Worm (Caenorhabditis elegans) whole organism, L1 larva: ENCODE measurements around the gene Y47D7A.18.
A peak's percentile ranks its signal among the peaks of the same experiment; 100 is the strongest.

Source experiments
- C16A3.4 ChIP-seq: fragments of 150-350 bp; optimal IDR thresholded peaks from 2 replicates; lab custom pipeline; 2014; ENCODE audit warnings: missing biosample characterization, missing genetic modification characterization
- C34B4.2 ChIP-seq: sonication (generic microtip); optimal IDR thresholded peaks from 2 replicates; lab custom pipeline; 2017; ENCODE audit warnings: mild to moderate bottlenecking, missing genetic modification characterization, missing compliant biosample characterization
- Y116A8C.19 ChIP-seq: sonication (generic microtip); optimal IDR thresholded peaks from 2 replicates; lab custom pipeline; 2016; ENCODE audit warnings: missing compliant biosample characterization, missing genetic modification characterization, borderline replicate concordance
- alr-1 ChIP-seq: fragments of 200-800 bp; sonication (Bioruptor generic); optimal IDR thresholded peaks from 2 replicates; lab custom pipeline; 2018; ENCODE audit warnings: borderline replicate concordance, mild to moderate bottlenecking, missing genetic modification characterization, missing compliant biosample characterization
- aly-2 ChIP-seq: fragments of 150-350 bp; optimal IDR thresholded peaks from 2 replicates; lab custom pipeline; 2014; ENCODE audit warnings: missing biosample characterization, missing genetic modification characterization
- ama-1 ChIP-seq: fragments of 150-350 bp; optimal IDR thresholded peaks from 2 replicates; lab custom pipeline; 2014
- ceh-82 ChIP-seq, 3 experiments: fragments of 150-350 bp in 1 of 3; sonication (generic microtip) in 2 of 3; optimal IDR thresholded peaks; 2 replicates each; lab custom pipeline; 2014 to 2017; ENCODE audit warnings: missing biosample characterization in 3 of 3, missing genetic modification characterization in 3 of 3
- ces-1 ChIP-seq: fragments of 150-350 bp; optimal IDR thresholded peaks from 2 replicates; lab custom pipeline; 2014; ENCODE audit warnings: missing biosample characterization, missing genetic modification reagents, missing genetic modification characterization
- efl-1 ChIP-seq, 4 experiments: fragments of 150-350 bp; optimal IDR thresholded peaks in 3 of 4; peaks in 1 of 4; 1 replicate in 1 of 4; 2 replicates in 3 of 4; lab custom pipeline; 2014; ENCODE audit warnings: missing biosample characterization in 2 of 4, missing genetic modification characterization in 2 of 4, missing genetic modification reagents in 2 of 4
- efl-3 ChIP-seq: fragments of 200-800 bp; sonication (Bioruptor generic); optimal IDR thresholded peaks from 2 replicates; lab custom pipeline; 2018; ENCODE audit warnings: mild to moderate bottlenecking, missing genetic modification characterization, missing compliant biosample characterization
- egl-27 ChIP-seq, 2 experiments: fragments of 150-350 bp in 1 of 2; sonication (generic microtip); optimal IDR thresholded peaks; 3 replicates each; lab custom pipeline; 2017 to 2018; ENCODE audit warnings: missing biosample characterization in 2 of 2, missing genetic modification characterization in 2 of 2, missing genetic modification reagents in 2 of 2
- fos-1 ChIP-seq: fragments of 150-350 bp; optimal IDR thresholded peaks from 2 replicates; lab custom pipeline; 2014; ENCODE audit warnings: missing biosample characterization, missing genetic modification characterization
- grh-1 ChIP-seq: fragments of 200-800 bp; sonication (Bioruptor generic); IDR thresholded peaks from 2 replicates; pipeline ENCODE4 v1.3.6; 2022; ENCODE audit warnings: missing genetic modification reagents, missing genetic modification characterization, missing compliant biosample characterization
- hlh-4 ChIP-seq: sonication (generic microtip); optimal IDR thresholded peaks from 2 replicates; lab custom pipeline; 2016; ENCODE audit warnings: mild to moderate bottlenecking, missing genetic modification characterization, missing compliant biosample characterization
- isw-1 ChIP-seq: fragments of 200-800 bp; sonication (Bioruptor generic); IDR thresholded peaks from 2 replicates; pipeline ENCODE4 v1.3.6; 2022; ENCODE audit warnings: missing genetic modification characterization, missing compliant biosample characterization
- lir-3 ChIP-seq: sonication (generic microtip); optimal IDR thresholded peaks from 2 replicates; lab custom pipeline; 2016; ENCODE audit warnings: mild to moderate bottlenecking, missing genetic modification characterization, moderate library complexity, missing compliant biosample characterization; ENCODE audit not compliant: poor library complexity
- lsy-2 ChIP-seq, 2 experiments: fragments of 150-350 bp; optimal IDR thresholded peaks; 2 replicates each; lab custom pipeline; 2014; ENCODE audit warnings: missing biosample characterization in 2 of 2, missing genetic modification characterization in 2 of 2
- nhr-11 ChIP-seq: fragments of 150-350 bp; optimal IDR thresholded peaks from 2 replicates; lab custom pipeline; 2014; ENCODE audit warnings: missing biosample characterization, missing genetic modification characterization
- nhr-28 ChIP-seq: fragments of 150-350 bp; optimal IDR thresholded peaks from 2 replicates; lab custom pipeline; 2014; ENCODE audit warnings: missing biosample characterization, missing genetic modification characterization
- nhr-76 ChIP-seq: sonication (generic microtip); optimal IDR thresholded peaks from 2 replicates; lab custom pipeline; 2017; ENCODE audit warnings: missing biosample characterization, missing genetic modification characterization
- nhr-77 ChIP-seq: fragments of 150-350 bp; optimal IDR thresholded peaks from 2 replicates; lab custom pipeline; 2014; ENCODE audit warnings: missing biosample characterization, missing genetic modification characterization
- nhr-84 ChIP-seq: sonication (generic microtip); optimal IDR thresholded peaks from 2 replicates; lab custom pipeline; 2017; ENCODE audit warnings: missing biosample characterization, missing genetic modification characterization
- nhr-85 ChIP-seq: sonication (generic microtip); peaks from one replicate; lab custom pipeline; 2016; ENCODE audit warnings: missing genetic modification characterization, inconsistent platforms, missing compliant biosample characterization
- pag-3 ChIP-seq: sonication (generic microtip); optimal IDR thresholded peaks from 2 replicates; lab custom pipeline; 2017; ENCODE audit warnings: missing genetic modification characterization, mild to moderate bottlenecking, missing compliant biosample characterization, antibody characterized with exemption, borderline replicate concordance; ENCODE audit not compliant: insufficient read depth
- pax-3 ChIP-seq: fragments of 200-800 bp; sonication (Bioruptor generic); optimal IDR thresholded peaks from 2 replicates; lab custom pipeline; 2018; ENCODE audit warnings: mild to moderate bottlenecking, missing genetic modification characterization, moderate library complexity, missing compliant biosample characterization
- pqm-1 ChIP-seq: sonication (generic microtip); optimal IDR thresholded peaks from 3 replicates; lab custom pipeline; 2017; ENCODE audit warnings: missing biosample characterization, missing genetic modification characterization
- snu-23 ChIP-seq: sonication (generic microtip); optimal IDR thresholded peaks from 2 replicates; lab custom pipeline; 2016; ENCODE audit warnings: missing genetic modification characterization, missing compliant biosample characterization
- sox-4 ChIP-seq: sonication (generic microtip); optimal IDR thresholded peaks from 2 replicates; lab custom pipeline; 2016; ENCODE audit warnings: missing genetic modification characterization, missing compliant biosample characterization
- tbx-2 ChIP-seq: sonication (generic microtip); optimal IDR thresholded peaks from 2 replicates; lab custom pipeline; 2016; ENCODE audit warnings: missing genetic modification characterization, missing compliant biosample characterization
- unc-98 ChIP-seq: fragments of 200-800 bp; sonication (Bioruptor generic); IDR thresholded peaks from 2 replicates; pipeline ENCODE4 v1.3.6; 2022; ENCODE audit warnings: missing genetic modification characterization, missing compliant biosample characterization
- zag-1 ChIP-seq: fragments of 150-350 bp; optimal IDR thresholded peaks from 2 replicates; lab custom pipeline; 2014; ENCODE audit warnings: missing biosample characterization, missing genetic modification characterization
- zip-4 ChIP-seq: fragments of 200-800 bp; sonication (Bioruptor generic); optimal IDR thresholded peaks from 2 replicates; lab custom pipeline; 2018; ENCODE audit warnings: mild to moderate bottlenecking, missing genetic modification characterization, moderate library complexity, missing compliant biosample characterization
- ztf-4 ChIP-seq: fragments of 150-350 bp; optimal IDR thresholded peaks from 2 replicates; lab custom pipeline; 2014; ENCODE audit warnings: missing biosample characterization, missing genetic modification characterization

Y47D7A.18 gene

DNA sequence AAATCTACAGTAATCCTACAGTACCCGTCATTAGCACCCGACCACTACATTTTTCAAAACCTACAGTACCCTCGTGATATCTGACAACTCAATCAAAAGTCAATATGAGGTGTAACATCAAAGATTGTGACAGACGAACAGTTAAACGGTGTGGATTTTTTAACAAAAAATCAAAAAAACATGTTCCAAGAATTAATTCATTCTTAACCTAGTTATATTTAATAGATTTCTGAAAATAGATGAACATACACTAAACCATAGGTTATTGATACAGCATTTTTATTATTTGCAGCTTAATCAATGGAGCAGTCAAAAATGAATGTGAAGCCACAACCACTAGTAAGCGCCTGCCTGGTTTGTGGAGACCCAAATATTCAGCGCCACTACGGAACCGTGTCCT, 9.1 kb downstream of the Y47D7A.18 start, which contains the start of gene nhr-118:
nhr-118 (plus strand) TSS at position 301 of the 400 bp plus-strand sequence.
- no peak for TF ChIP-seq zip-4 (GFP tag; lab: Kevin White, UChicago)
- TF ChIP-seq ztf-4 (tag; lab: Kevin White, UChicago), result no peak
- no peak for TF ChIP-seq zag-1
- no peak for TF ChIP-seq nhr-77
- TF ChIP-seq pax-3 (tag; lab: Kevin White, UChicago), result no peak
- TF ChIP-seq nhr-84 (tag; lab: Kevin White, UChicago), result no peak
- TF ChIP-seq egl-27 (tag; optimal IDR thresholded peaks at IDR 0.05; lab: Kevin White, UChicago), result no peak
- TF ChIP-seq hlh-4, result no peak
- TF ChIP-seq snu-23 (GFP tag; lab: Kevin White, UChicago), result no peak
- no peak for TF ChIP-seq fos-1 (tag; lab: Kevin White, UChicago)
- TF ChIP-seq pqm-1 (tag; lab: Kevin White, UChicago), result no peak
- TF ChIP-seq ceh-82 (tag; optimal IDR thresholded peaks at IDR 0.05; lab: Kevin White, UChicago), result no peak
- no peak for TF ChIP-seq nhr-76 (tag; lab: Kevin White, UChicago)
- no peak for TF ChIP-seq lsy-2 (tag; optimal IDR thresholded peaks at IDR 0.05; lab: Kevin White, UChicago)

DNA sequence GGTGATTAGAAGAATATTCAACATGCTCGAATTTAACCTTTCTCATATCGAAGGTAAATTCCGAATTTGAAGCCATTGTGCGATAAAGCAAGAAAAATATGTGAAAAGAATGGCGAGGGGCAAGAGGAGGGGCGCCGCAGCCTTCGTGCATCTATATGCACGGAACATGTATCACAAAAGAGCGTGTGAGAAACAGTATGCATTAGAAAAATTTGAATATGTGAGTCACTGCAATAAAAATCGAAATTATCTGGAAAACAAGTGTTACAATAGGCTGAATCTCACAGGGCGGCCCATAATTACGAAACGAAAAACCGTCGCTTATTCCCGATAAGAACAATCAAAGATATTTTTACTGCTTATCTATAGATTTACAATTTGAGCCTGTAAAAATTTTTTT, 14.7 kb downstream of the Y47D7A.18 start, which contains the start of gene F13A2.5:
F13A2.5 (minus strand) TSS at position 101 of the 400 bp plus-strand sequence.
- no peak for TF ChIP-seq unc-98
- no peak for TF ChIP-seq aly-2 (tag; lab: Kevin White, UChicago)
- no peak for TF ChIP-seq nhr-76 (tag; lab: Kevin White, UChicago)
- TF ChIP-seq lsy-2 (tag; optimal IDR thresholded peaks at IDR 0.05; lab: Kevin White, UChicago), result no peak
- TF ChIP-seq efl-3 (GFP tag; lab: Kevin White, UChicago), result no peak
- TF ChIP-seq hlh-4, result no peak
- TF ChIP-seq tbx-2, result no peak
- TF ChIP-seq Y116A8C.19, result no peak
- no peak for TF ChIP-seq isw-1
- TF ChIP-seq sox-4, result no peak
- TF ChIP-seq nhr-28 (tag; lab: Kevin White, UChicago), result no peak
- no peak for TF ChIP-seq ceh-82 (tag; optimal IDR thresholded peaks at IDR 0.05; lab: Kevin White, UChicago)
- no peak for TF ChIP-seq nhr-85
- TF ChIP-seq C16A3.4 (tag; lab: Kevin White, UChicago), result no peak
- no peak for TF ChIP-seq pag-3 (tag; lab: Kevin White, UChicago)
- no peak for TF ChIP-seq nhr-11 (tag; lab: Kevin White, UChicago)
- no peak for TF ChIP-seq nhr-77
- no peak for TF ChIP-seq ces-1 (GFP tag; lab: Kevin White, UChicago)
- TF ChIP-seq, all 84 proteins: peak for 0

DNA sequence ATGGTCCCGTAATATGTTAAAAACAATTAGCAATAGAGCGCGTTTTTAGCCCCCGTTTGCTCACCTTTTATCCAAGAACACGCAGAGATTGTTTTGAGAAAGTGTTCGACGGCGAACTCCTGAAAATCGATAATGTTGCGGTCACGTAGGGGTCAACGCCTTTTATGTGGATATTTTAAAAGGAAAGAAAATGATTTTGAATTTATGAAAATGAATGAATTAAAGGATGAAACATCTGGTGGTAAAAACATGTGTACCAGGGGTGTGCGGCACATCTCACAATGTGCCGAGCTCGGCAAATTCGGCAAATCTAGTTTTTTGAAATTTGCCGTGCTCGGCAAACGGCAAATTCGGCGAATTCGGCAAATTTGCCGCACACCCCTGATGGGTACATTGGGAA, 16.5 kb downstream of the Y47D7A.18 start, which contains the start of gene F13A2.4:
F13A2.4 (minus strand) TSS at position 101 of the 400 bp plus-strand sequence.
- TF ChIP-seq ama-1 (lab: Kevin White, UChicago) (no peak), fos-1 (tag; lab: Kevin White, UChicago) (no peak), C34B4.2 (tag; lab: Kevin White, UChicago) (no peak), snu-23 (GFP tag; lab: Kevin White, UChicago) (no peak), nhr-84 (tag; lab: Kevin White, UChicago) (no peak), lir-3 (tag; lab: Kevin White, UChicago) (no peak)

ce11 chrV:4398884-4399283, 17.7 kb downstream of the Y47D7A.18 start:
- TF ChIP-seq grh-1 (GFP tag; lab: Robert Waterston, UW) (no peak), efl-1 (optimal IDR thresholded peaks at IDR 0.05; lab: Kevin White, UChicago) (no peak), efl-1 (GFP tag; optimal IDR thresholded peaks at IDR 0.05 in 1 of 2; lab: Kevin White, UChicago) (peak in 1 of 2 experiments; percentile 38)

- no peak for TF ChIP-seq alr-1 (tag; lab: Kevin White, UChicago)
- TF ChIP-seq efl-1 (optimal IDR thresholded peaks at IDR 0.05; lab: Kevin White, UChicago), result no peak
- TF ChIP-seq efl-1 (GFP tag; optimal IDR thresholded peaks at IDR 0.05 in 1 of 2; lab: Kevin White, UChicago), result peak in 1 of 2 experiments; percentile 50
These were observed 18.5 kb downstream of the Y47D7A.18 start for ce11 chrV:4398127-4398526.
